Worm (Caenorhabditis elegans) whole organism, young adult: ENCODE data around the gene Y57A10C.8.

Experiments used
- B0019.2 ChIP-seq: fragments of 200-800 bp; sonication (Bioruptor generic); conservative IDR thresholded peaks from 2 replicates; pipeline ENCODE4 v1.3.6; 2022; ENCODE audit warnings: missing genetic modification reagents, missing genetic modification characterization, missing compliant biosample characterization
- C17E4.6 ChIP-seq: fragments of 200-800 bp; sonication (Bioruptor generic); IDR thresholded peaks from 2 replicates; pipeline ENCODE4 v1.3.6; 2022; ENCODE audit warnings: missing genetic modification reagents, missing genetic modification characterization, missing compliant biosample characterization
- F49E8.2 ChIP-seq: sonication (generic microtip); optimal IDR thresholded peaks from 3 replicates; lab custom pipeline; 2017; ENCODE audit warnings: missing genetic modification characterization, mild to moderate bottlenecking, missing compliant biosample characterization, antibody characterized with exemption, moderate library complexity; ENCODE audit not compliant: insufficient read depth
- F52B5.7 ChIP-seq: sonication (generic microtip); optimal IDR thresholded peaks from 2 replicates; lab custom pipeline; 2016; ENCODE audit warnings: mild to moderate bottlenecking, missing genetic modification characterization, missing compliant biosample characterization
- K11D2.4 ChIP-seq: fragments of 200-800 bp; sonication (Bioruptor generic); IDR thresholded peaks from 2 replicates; pipeline ENCODE4 v1.3.6; 2022; ENCODE audit warnings: missing genetic modification reagents, missing genetic modification characterization, missing compliant biosample characterization
- ZK185.1 ChIP-seq: sonication (generic microtip); optimal IDR thresholded peaks from 2 replicates; lab custom pipeline; 2016; ENCODE audit warnings: mild to moderate bottlenecking, missing genetic modification characterization, missing compliant biosample characterization; ENCODE audit not compliant: poor library complexity, severe bottlenecking
- attf-6 ChIP-seq: fragments of 200-800 bp; sonication (Bioruptor generic); IDR thresholded peaks from 2 replicates; pipeline ENCODE4 v1.3.6; 2022; ENCODE audit warnings: missing genetic modification reagents, missing genetic modification characterization, missing compliant biosample characterization
- ceh-27 ChIP-seq: fragments of 200-800 bp; sonication (Bioruptor generic); optimal IDR thresholded peaks from 2 replicates; lab custom pipeline; 2018; ENCODE audit warnings: mild to moderate bottlenecking, missing genetic modification characterization, moderate library complexity, missing compliant biosample characterization
- die-1 ChIP-seq: sonication (generic microtip); optimal IDR thresholded peaks from 2 replicates; lab custom pipeline; 2016; ENCODE audit warnings: missing genotype, mild to moderate bottlenecking, missing genetic modification characterization, missing compliant biosample characterization
- egl-44 ChIP-seq: fragments of 200-800 bp; sonication (Bioruptor generic); IDR thresholded peaks from 2 replicates; pipeline ENCODE4 v1.3.6; 2022; ENCODE audit warnings: missing genetic modification reagents, missing genetic modification characterization, missing compliant biosample characterization
- ekl-4 ChIP-seq: fragments of 200-800 bp; sonication (Bioruptor generic); IDR thresholded peaks from 2 replicates; pipeline ENCODE4 v1.3.6; 2022; ENCODE audit warnings: missing genetic modification reagents, missing genetic modification characterization, missing compliant biosample characterization
- ets-4 ChIP-seq: fragments of 200-800 bp; sonication (Bioruptor generic); optimal IDR thresholded peaks from 2 replicates; lab custom pipeline; 2018; ENCODE audit warnings: mild to moderate bottlenecking, missing genetic modification characterization, missing compliant biosample characterization
- hmg-1.2 ChIP-seq: fragments of 200-800 bp; sonication (Bioruptor generic); IDR thresholded peaks from 2 replicates; pipeline ENCODE4 v1.3.6; 2022; ENCODE audit warnings: missing genetic modification reagents, missing genetic modification characterization, missing compliant biosample characterization
- hsf-1 ChIP-seq: fragments of 200-800 bp; sonication (Bioruptor generic); IDR thresholded peaks from 2 replicates; pipeline ENCODE4 v1.3.6; 2022; ENCODE audit warnings: missing genetic modification reagents, missing genetic modification characterization, missing compliant biosample characterization
- let-607 ChIP-seq, 2 experiments: fragments of 200-800 bp in 1 of 2; sonication (Bioruptor generic) in 1 of 2; sonication (generic microtip) in 1 of 2; optimal IDR thresholded peaks; 2 replicates each; lab custom pipeline; 2016 to 2018; ENCODE audit warnings: mild to moderate bottlenecking in 2 of 2, missing compliant biosample characterization in 2 of 2, missing genetic modification characterization in 2 of 2, moderate library complexity in 2 of 2, missing genotype in 1 of 2
- lin-35 ChIP-seq, 3 experiments: fragments of 150-350 bp in 2 of 3; sonication (generic microtip) in 1 of 3; optimal IDR thresholded peaks; 2 replicates each; lab custom pipeline; 2014 to 2018; ENCODE audit warnings: missing biosample characterization in 3 of 3, missing genetic modification characterization in 3 of 3, missing genetic modification reagents in 3 of 3
- madf-3 ChIP-seq: fragments of 200-800 bp; sonication (Bioruptor generic); IDR thresholded peaks from 2 replicates; pipeline ENCODE4 v1.3.6; 2022; ENCODE audit warnings: missing genetic modification reagents, missing genetic modification characterization, missing compliant biosample characterization
- mel-28 ChIP-seq: sonication (generic microtip); optimal IDR thresholded peaks from 2 replicates; lab custom pipeline; 2016; ENCODE audit warnings: borderline replicate concordance, mild to moderate bottlenecking, missing genetic modification characterization, missing compliant biosample characterization
- mxl-1 ChIP-seq: sonication (generic microtip); optimal IDR thresholded peaks from 2 replicates; lab custom pipeline; 2016; ENCODE audit warnings: missing genetic modification characterization, missing compliant biosample characterization
- nfyb-1 ChIP-seq: fragments of 200-800 bp; sonication (Bioruptor generic); IDR thresholded peaks from 2 replicates; pipeline ENCODE4 v1.3.6; 2022; ENCODE audit warnings: missing genetic modification reagents, missing genetic modification characterization, missing compliant biosample characterization
- nhr-27 ChIP-seq: fragments of 200-800 bp; sonication (Bioruptor generic); optimal IDR thresholded peaks from 2 replicates; lab custom pipeline; 2018; ENCODE audit warnings: mild to moderate bottlenecking, missing genetic modification characterization, moderate library complexity, missing compliant biosample characterization
- nhr-80 ChIP-seq: sonication (generic microtip); optimal IDR thresholded peaks from 2 replicates; lab custom pipeline; 2016; ENCODE audit warnings: missing genetic modification characterization, missing compliant biosample characterization
- rcor-1 ChIP-seq: fragments of 200-800 bp; sonication (Bioruptor generic); IDR thresholded peaks from 2 replicates; pipeline ENCODE4 v1.3.6; 2022; ENCODE audit warnings: missing genetic modification reagents, missing genetic modification characterization, missing compliant biosample characterization
- somi-1 ChIP-seq: fragments of 200-800 bp; sonication (Bioruptor generic); optimal IDR thresholded peaks from 2 replicates; lab custom pipeline; 2018; ENCODE audit warnings: mild to moderate bottlenecking, missing genetic modification characterization, missing compliant biosample characterization
- tbp1 ChIP-seq: fragments of 200-800 bp; sonication (Bioruptor generic); optimal IDR thresholded peaks from 2 replicates; lab custom pipeline; 2018; ENCODE audit warnings: mild to moderate bottlenecking, missing genetic modification characterization, missing compliant biosample characterization
- unc-130 ChIP-seq: sonication (generic microtip); optimal IDR thresholded peaks from 2 replicates; lab custom pipeline; 2016; ENCODE audit warnings: missing genetic modification reagents, missing genetic modification characterization, missing compliant biosample characterization
- ztf-22 ChIP-seq: fragments of 200-800 bp; sonication (Bioruptor generic); optimal IDR thresholded peaks from 2 replicates; lab custom pipeline; 2018; ENCODE audit warnings: mild to moderate bottlenecking, missing genetic modification characterization, moderate library complexity, missing compliant biosample characterization
- ztf-6 ChIP-seq: fragments of 200-800 bp; sonication (Bioruptor generic); IDR thresholded peaks from 2 replicates; pipeline ENCODE4 v1.3.6; 2022; ENCODE audit warnings: missing genetic modification reagents, missing genetic modification characterization, missing compliant biosample characterization

Gene Y57A10C.8

ce11 chrII:12425644-12426222, 3.9 kb downstream of the Y57A10C.8 start, which contains the start of gene daf-22:
daf-22 (minus strand) TSS chrII:12425694.
- TF ChIP-seq madf-3, result no peak
- no peak for TF ChIP-seq tbp1 (GFP tag; lab: Kevin White, UChicago)
- peak in 1 of 2 experiments; percentile 23 for TF ChIP-seq let-607 (tag; optimal IDR thresholded peaks at IDR 0.05; lab: Kevin White, UChicago)
- TF ChIP-seq rcor-1 (GFP tag; lab: Robert Waterston, UW), result no peak
- TF ChIP-seq nhr-80 (tag; lab: Kevin White, UChicago), result peak; percentile 78

ce11 chrII:12420486-12420885, 9.2 kb downstream of the Y57A10C.8 start, which contains the start of gene sre-26:
sre-26 (minus strand) TSS chrII:12420586.
- no peak for TF ChIP-seq ZK185.1 (tag; lab: Kevin White, UChicago)
- TF ChIP-seq hmg-1.2 (GFP tag; lab: Robert Waterston, UW), result no peak
- no peak for TF ChIP-seq somi-1
- no peak for TF ChIP-seq B0019.2 (GFP tag; lab: Robert Waterston, UW)
- no peak for TF ChIP-seq lin-35 (GFP tag; optimal IDR thresholded peaks at IDR 0.05; lab: Kevin White, UChicago)
- TF ChIP-seq K11D2.4 (GFP tag; lab: Robert Waterston, UW), result no peak
- no peak for TF ChIP-seq mxl-1 (tag; lab: Kevin White, UChicago)

- TF ChIP-seq lin-35 (GFP tag; optimal IDR thresholded peaks at IDR 0.05; lab: Kevin White, UChicago) (no peak), ZK185.1 (tag; lab: Kevin White, UChicago) (no peak), F52B5.7 (tag; lab: Kevin White, UChicago) (no peak), mxl-1 (tag; lab: Kevin White, UChicago) (no peak), let-607 (tag; optimal IDR thresholded peaks at IDR 0.05; lab: Kevin White, UChicago) (no peak), ekl-4 (no peak), ztf-22 (no peak), B0019.2 (GFP tag; lab: Robert Waterston, UW) (no peak), F49E8.2 (no peak), die-1 (tag; lab: Kevin White, UChicago) (no peak)
Observed at ce11 chrII:12417996-12418395, 11.6 kb downstream of the Y57A10C.8 start.

ce11 chrII:12417514-12417913, 12.1 kb downstream of the Y57A10C.8 start, which contains the start of gene sre-27:
sre-27 (minus strand) TSS chrII:12417614.
- no peak for TF ChIP-seq F52B5.7 (tag; lab: Kevin White, UChicago)
- TF ChIP-seq mel-28 (tag; lab: Kevin White, UChicago), result no peak
- no peak for TF ChIP-seq C17E4.6 (GFP tag; lab: Robert Waterston, UW)
- no peak for TF ChIP-seq ets-4 (GFP tag; lab: Kevin White, UChicago)
- no peak for TF ChIP-seq ztf-6
- no peak for TF ChIP-seq attf-6 (GFP tag; lab: Robert Waterston, UW)
- no peak for TF ChIP-seq hsf-1 (GFP tag; lab: Robert Waterston, UW)

- TF ChIP-seq ceh-27 (GFP tag; lab: Kevin White, UChicago) (no peak), nfyb-1 (GFP tag; lab: Robert Waterston, UW) (no peak), egl-44 (GFP tag; lab: Robert Waterston, UW) (no peak), nhr-27 (tag; lab: Kevin White, UChicago) (no peak), unc-130 (GFP tag; lab: Kevin White, UChicago) (no peak)
- TF ChIP-seq, all 124 proteins: peak for 0
Observed at ce11 chrII:12414805-12415204, 14.8 kb downstream of the Y57A10C.8 start, which contains the start of gene Y57A10C.11. Y57A10C.11 (minus strand) TSS chrII:12414905.
